Worm (Caenorhabditis elegans): ENCODE data around the gene ZK328.6.

ce11 chrIII:5988010-5988409, 42.4 kb downstream of the ZK328.6 start:
- TF ChIP-seq unc-39 (tag; optimal IDR thresholded peaks at IDR 0.05) (no peak), lin-11 (tag; optimal IDR thresholded peaks at IDR 0.05) (no peak), mbf-1 (tag; optimal IDR thresholded peaks at IDR 0.05) (no peak), unc-62 (GFP tag; optimal IDR thresholded peaks at IDR 0.05) (no peak), egl-27 (tag; optimal IDR thresholded peaks at IDR 0.05) (no peak), snpc-4 (tag; optimal IDR thresholded peaks at IDR 0.05) (no peak), aly-2 (tag; optimal IDR thresholded peaks at IDR 0.05) (no peak), mdl-1 (tag; optimal IDR thresholded peaks at IDR 0.05) (no peak), ZK546.5 (tag; optimal IDR thresholded peaks at IDR 0.05) (no peak), dmd-4 (tag; optimal IDR thresholded peaks at IDR 0.05) (no peak), lsy-2 (tag; optimal IDR thresholded peaks at IDR 0.05) (peak in 1 of 2 experiments; percentile 36), nhr-25 (tag; optimal IDR thresholded peaks at IDR 0.05) (no peak)

Measured in whole organism, L2 larva.